Worm (Caenorhabditis elegans) whole organism, late embryonic: ENCODE results near the gene mrpl-36.

Experiments
- C08G9.2 ChIP-seq: sonication (generic microtip); optimal IDR thresholded peaks from 2 replicates; lab custom pipeline; 2016; ENCODE audit warnings: mild to moderate bottlenecking, missing genetic modification characterization, moderate library complexity, missing compliant biosample characterization
- K02D7.2 ChIP-seq: sonication (generic microtip); optimal IDR thresholded peaks from 2 replicates; lab custom pipeline; 2017; ENCODE audit warnings: mild to moderate bottlenecking, missing genetic modification characterization, missing compliant biosample characterization
- ama-1 ChIP-seq: fragments of 150-350 bp; optimal IDR thresholded peaks from 2 replicates; lab custom pipeline; 2014
- ceh-14 ChIP-seq: sonication (generic microtip); optimal IDR thresholded peaks from 2 replicates; lab custom pipeline; 2016; ENCODE audit warnings: missing genotype, missing genetic modification characterization, missing compliant biosample characterization
- ceh-18 ChIP-seq: sonication (generic microtip); optimal IDR thresholded peaks from 2 replicates; lab custom pipeline; 2016; ENCODE audit warnings: missing genetic modification characterization, missing compliant biosample characterization
- ceh-22 ChIP-seq: sonication (generic microtip); optimal IDR thresholded peaks from 2 replicates; lab custom pipeline; 2017; ENCODE audit warnings: missing biosample characterization, missing genetic modification characterization
- ceh-24 ChIP-seq: sonication (generic microtip); optimal IDR thresholded peaks from 2 replicates; lab custom pipeline; 2016; ENCODE audit warnings: mild to moderate bottlenecking, missing genetic modification characterization, missing compliant biosample characterization
- ceh-30 ChIP-seq: fragments of 150-350 bp; optimal IDR thresholded peaks from 2 replicates; lab custom pipeline; 2014; ENCODE audit warnings: missing biosample characterization, missing genetic modification characterization
- ceh-31 ChIP-seq: sonication (generic microtip); optimal IDR thresholded peaks from 2 replicates; lab custom pipeline; 2016; ENCODE audit warnings: missing genetic modification characterization, missing compliant biosample characterization
- ceh-34 ChIP-seq: sonication (generic microtip); optimal IDR thresholded peaks from 2 replicates; lab custom pipeline; 2016; ENCODE audit warnings: mild to moderate bottlenecking, missing genetic modification characterization, missing compliant biosample characterization
- ceh-6 ChIP-seq: fragments of 200-800 bp; sonication (Bioruptor generic); optimal IDR thresholded peaks from 2 replicates; lab custom pipeline; 2018; ENCODE audit warnings: mild to moderate bottlenecking, missing genetic modification characterization, missing compliant biosample characterization
- ceh-9 ChIP-seq: sonication (generic microtip); optimal IDR thresholded peaks from 2 replicates; lab custom pipeline; 2016; ENCODE audit warnings: mild to moderate bottlenecking, missing genetic modification characterization, inconsistent platforms, missing compliant biosample characterization
- che-1 ChIP-seq: sonication (generic microtip); optimal IDR thresholded peaks from 2 replicates; lab custom pipeline; 2016; ENCODE audit warnings: mild to moderate bottlenecking, missing genetic modification characterization, missing compliant biosample characterization
- dve-1 ChIP-seq: sonication (generic microtip); optimal IDR thresholded peaks from 2 replicates; lab custom pipeline; 2017; ENCODE audit warnings: antibody characterized with exemption, mild to moderate bottlenecking, missing genetic modification characterization, missing compliant biosample characterization
- elt-2 ChIP-seq: sonication (generic microtip); optimal IDR thresholded peaks from 2 replicates; lab custom pipeline; 2016; ENCODE audit warnings: missing genetic modification reagents, missing genetic modification characterization, missing compliant biosample characterization
- fkh-6 ChIP-seq: sonication (generic microtip); optimal IDR thresholded peaks from 2 replicates; lab custom pipeline; 2016; ENCODE audit warnings: missing genetic modification characterization, missing compliant biosample characterization
- hlh-30 ChIP-seq: sonication (generic microtip); optimal IDR thresholded peaks from 2 replicates; lab custom pipeline; 2017; ENCODE audit warnings: antibody characterized with exemption, missing genetic modification characterization, missing compliant biosample characterization; ENCODE audit not compliant: insufficient read depth
- hlh-8 ChIP-seq: sonication (generic microtip); optimal IDR thresholded peaks from 2 replicates; lab custom pipeline; 2016; ENCODE audit warnings: missing genotype, missing genetic modification characterization, missing compliant biosample characterization
- lin-11 ChIP-seq: fragments of 200-800 bp; sonication (Bioruptor generic); optimal IDR thresholded peaks from 2 replicates; lab custom pipeline; 2018; ENCODE audit warnings: mild to moderate bottlenecking, missing genetic modification characterization, missing compliant biosample characterization
- madf-2 ChIP-seq: sonication (generic microtip); optimal IDR thresholded peaks from 2 replicates; lab custom pipeline; 2017; ENCODE audit warnings: missing genetic modification characterization, missing compliant biosample characterization
- nfya-1 ChIP-seq: sonication (generic microtip); optimal IDR thresholded peaks from 2 replicates; lab custom pipeline; 2017; ENCODE audit warnings: missing genetic modification characterization, mild to moderate bottlenecking, missing compliant biosample characterization, antibody characterized with exemption, moderate library complexity
- nhr-11 ChIP-seq: fragments of 150-350 bp; optimal IDR thresholded peaks from 2 replicates; lab custom pipeline; 2014; ENCODE audit warnings: missing biosample characterization, missing genetic modification characterization
- nhr-232 ChIP-seq: sonication (generic microtip); optimal IDR thresholded peaks from 2 replicates; lab custom pipeline; 2016; ENCODE audit warnings: missing genetic modification characterization, missing compliant biosample characterization
- odd-2 ChIP-seq: sonication (generic microtip); optimal IDR thresholded peaks from 2 replicates; lab custom pipeline; 2017; ENCODE audit warnings: antibody characterized with exemption, mild to moderate bottlenecking, missing genetic modification characterization, missing compliant biosample characterization
- pat-9 ChIP-seq: fragments of 200-800 bp; sonication (Bioruptor generic); optimal IDR thresholded peaks from 2 replicates; lab custom pipeline; 2018; ENCODE audit warnings: mild to moderate bottlenecking, missing genetic modification characterization, moderate library complexity, missing compliant biosample characterization
- pax-1 ChIP-seq: fragments of 150-350 bp; optimal IDR thresholded peaks from 2 replicates; lab custom pipeline; 2014; ENCODE audit warnings: missing biosample characterization, missing genetic modification characterization
- pqm-1 ChIP-seq: sonication (generic microtip); optimal IDR thresholded peaks from 2 replicates; lab custom pipeline; 2016; ENCODE audit warnings: missing genetic modification characterization, missing compliant biosample characterization
- pros-1 ChIP-seq: fragments of 150-350 bp; optimal IDR thresholded peaks from 2 replicates; lab custom pipeline; 2014; ENCODE audit warnings: missing biosample characterization, missing genetic modification reagents, missing genetic modification characterization
- ref-2 ChIP-seq: sonication (generic microtip); optimal IDR thresholded peaks from 2 replicates; lab custom pipeline; 2016; ENCODE audit warnings: missing genetic modification characterization, missing compliant biosample characterization
- rnt-1 ChIP-seq: sonication (generic microtip); optimal IDR thresholded peaks from 2 replicates; lab custom pipeline; 2016; ENCODE audit warnings: missing genetic modification characterization, missing compliant biosample characterization
- sdc-2 ChIP-seq: sonication (generic microtip); optimal IDR thresholded peaks from 2 replicates; lab custom pipeline; 2016; ENCODE audit warnings: missing genotype, missing genetic modification characterization, missing compliant biosample characterization
- tbx-2 ChIP-seq: sonication (generic microtip); optimal IDR thresholded peaks from 2 replicates; lab custom pipeline; 2016; ENCODE audit warnings: missing genetic modification characterization, missing compliant biosample characterization
- ttx-3 ChIP-seq: sonication (generic microtip); optimal IDR thresholded peaks from 2 replicates; lab custom pipeline; 2016; ENCODE audit warnings: missing genetic modification reagents, missing genetic modification characterization, missing compliant biosample characterization
- unc-42 ChIP-seq: sonication (generic microtip); optimal IDR thresholded peaks from 2 replicates; lab custom pipeline; 2016; ENCODE audit warnings: missing genotype, missing genetic modification characterization, missing compliant biosample characterization
- ztf-16 ChIP-seq: sonication (generic microtip); optimal IDR thresholded peaks from 2 replicates; lab custom pipeline; 2017; ENCODE audit warnings: missing genetic modification characterization, missing compliant biosample characterization

The mrpl-36 gene

ce11 chrIII:9834888-9835287 is 13.0 kb downstream of the mrpl-36 start, which contains the start of gene K11H3.8:
TSS of gene K11H3.8 (plus strand) at chrIII:9835188.
- TF ChIP-seq hlh-30 (tag; lab: Kevin White, UChicago), result no peak
- no peak for TF ChIP-seq pros-1 (tag; lab: Kevin White, UChicago)
- TF ChIP-seq pax-1, result no peak
- no peak for TF ChIP-seq C08G9.2 (tag; lab: Kevin White, UChicago)
- no peak for TF ChIP-seq ceh-14

- TF ChIP-seq ref-2, result no peak
- TF ChIP-seq hlh-30 (tag; lab: Kevin White, UChicago), result no peak
- no peak for TF ChIP-seq ceh-9
- TF ChIP-seq madf-2 (tag; lab: Kevin White, UChicago), result no peak
- no peak for TF ChIP-seq nhr-11 (tag; lab: Kevin White, UChicago)
- TF ChIP-seq ceh-30 (tag; lab: Kevin White, UChicago), result no peak
- no peak for TF ChIP-seq unc-42 (tag; lab: Kevin White, UChicago)
- no peak for TF ChIP-seq ceh-18
- TF ChIP-seq ama-1 (lab: Kevin White, UChicago), result no peak
- TF ChIP-seq hlh-8 (tag; lab: Kevin White, UChicago), result no peak
- no peak for TF ChIP-seq odd-2
- no peak for TF ChIP-seq ttx-3 (tag; lab: Kevin White, UChicago)
- no peak for TF ChIP-seq pat-9
- TF ChIP-seq fkh-6 (tag; lab: Kevin White, UChicago), result no peak
- TF ChIP-seq che-1 (tag; lab: Kevin White, UChicago), result no peak
- no peak for TF ChIP-seq elt-2
- TF ChIP-seq ceh-34 (tag; lab: Kevin White, UChicago), result no peak
These were observed 15.3 kb downstream of the mrpl-36 start for ce11 chrIII:9832569-9832968.

- TF ChIP-seq dve-1 (tag; lab: Kevin White, UChicago) (no peak), ceh-22 (no peak), ztf-16 (tag; lab: Kevin White, UChicago) (no peak), tbx-2 (tag; lab: Kevin White, UChicago) (no peak), sdc-2 (tag; lab: Kevin White, UChicago) (no peak), K02D7.2 (tag; lab: Kevin White, UChicago) (no peak), pqm-1 (tag; lab: Kevin White, UChicago) (no peak), nhr-232 (tag; lab: Kevin White, UChicago) (no peak), ceh-6 (no peak), hlh-8 (tag; lab: Kevin White, UChicago) (no peak), ceh-31 (tag; lab: Kevin White, UChicago) (no peak), ceh-24 (tag; lab: Kevin White, UChicago) (no peak)
These were observed 17.4 kb downstream of the mrpl-36 start, which contains the start of gene ZK632.12 for ce11 chrIII:9830502-9830901. TSS of gene ZK632.12 (plus strand) at chrIII:9830802.

ce11 chrIII:9827163-9827951 is 20.6 kb downstream of the mrpl-36 start, which contains the start of the genes ZK632.10 and ZK632.11:
TSS of gene ZK632.10 (minus strand) at chrIII:9827722.
TSS of gene ZK632.11 (plus strand) at chrIII:9827915.
- TF ChIP-seq lin-11 (tag; lab: Kevin White, UChicago) (no peak), nfya-1 (peak; percentile 18), rnt-1 (tag; lab: Kevin White, UChicago) (peak; percentile 7), hlh-30 (tag; lab: Kevin White, UChicago) (peak; percentile 78), sdc-2 (tag; lab: Kevin White, UChicago) (no peak), ceh-22 (no peak)
